Worm (Caenorhabditis elegans) whole organism, L4/young adult: Measurements from ENCODE around the gene vab-19.

Experiments
- dao-5 ChIP-seq: sonication (generic microtip); optimal IDR thresholded peaks from 2 replicates; lab custom pipeline; 2016; ENCODE audit warnings: missing genotype, missing genetic modification characterization, moderate library complexity, missing compliant biosample characterization
- him-1 ChIP-seq: sonication (generic microtip); optimal IDR thresholded peaks from 2 replicates; lab custom pipeline; 2016; ENCODE audit warnings: missing genotype, missing genetic modification reagents, missing genetic modification characterization, missing compliant biosample characterization

DNA sequence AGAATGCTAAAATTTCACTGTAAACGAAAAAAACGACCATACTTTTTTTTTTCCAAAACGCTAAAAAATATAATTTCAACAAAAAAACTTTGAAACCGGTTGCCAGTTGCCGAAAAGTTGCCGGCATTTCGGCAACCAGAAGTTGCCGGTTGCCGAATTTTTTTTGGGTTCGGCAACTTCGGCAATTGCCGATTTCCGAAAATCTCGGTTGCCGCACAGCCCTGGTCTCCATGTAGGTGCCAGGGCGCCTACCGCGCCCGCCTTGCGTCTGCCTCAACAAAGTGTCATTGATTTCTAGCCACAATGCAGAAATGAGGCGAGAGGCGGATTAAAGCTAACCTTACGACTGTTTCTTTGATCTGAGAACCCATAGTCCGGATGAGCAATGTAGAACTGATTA is 32.0 kb upstream of the vab-19 start:
- TF ChIP-seq him-1 (tag; lab: Kevin White, UChicago) = no peak
- no peak for TF ChIP-seq dao-5
